Worm (Caenorhabditis elegans) whole organism, young adult: ENCODE data around the gene npr-41.
"Not testable (repeated sequence)": the region's sequence is repeated elsewhere in the genome, so short reads cannot be mapped to it uniquely, and the experiment has no call there.

Experiments
- B0336.3 ChIP-seq: fragments of 200-800 bp; sonication (Bioruptor generic); IDR thresholded peaks from 2 replicates; pipeline ENCODE4 v1.3.6; 2022; ENCODE audit warnings: missing genetic modification characterization, missing compliant biosample characterization
- ccch-3 ChIP-seq: fragments of 200-800 bp; sonication (Bioruptor generic); optimal IDR thresholded peaks from 2 replicates; lab custom pipeline; 2018; ENCODE audit warnings: mild to moderate bottlenecking, missing genetic modification characterization, missing compliant biosample characterization
- him-1 ChIP-seq: sonication (generic microtip); optimal IDR thresholded peaks from 2 replicates; lab custom pipeline; 2016; ENCODE audit warnings: missing genotype, missing genetic modification reagents, missing genetic modification characterization, missing compliant biosample characterization
- hmg-1.2 ChIP-seq: fragments of 200-800 bp; sonication (Bioruptor generic); IDR thresholded peaks from 2 replicates; pipeline ENCODE4 v1.3.6; 2022; ENCODE audit warnings: missing genetic modification reagents, missing genetic modification characterization, missing compliant biosample characterization
- hsf-1 ChIP-seq: fragments of 200-800 bp; sonication (Bioruptor generic); IDR thresholded peaks from 2 replicates; pipeline ENCODE4 v1.3.6; 2022; ENCODE audit warnings: missing genetic modification reagents, missing genetic modification characterization, missing compliant biosample characterization
- lin-40 ChIP-seq: sonication (generic microtip); optimal IDR thresholded peaks from 2 replicates; lab custom pipeline; 2016; ENCODE audit warnings: missing genetic modification characterization, mild to moderate bottlenecking, missing compliant biosample characterization, missing genotype, missing genetic modification reagents
- lir-1 ChIP-seq: fragments of 200-800 bp; sonication (Bioruptor generic); conservative IDR thresholded peaks from 2 replicates; pipeline ENCODE4 v1.3.6; 2022; ENCODE audit warnings: missing genetic modification reagents, missing genetic modification characterization, missing compliant biosample characterization
- snpc-1.1 ChIP-seq: sonication (generic microtip); optimal IDR thresholded peaks from 2 replicates; lab custom pipeline; 2017; ENCODE audit warnings: missing genetic modification characterization, mild to moderate bottlenecking, missing compliant biosample characterization, antibody characterized with exemption, moderate library complexity, missing genotype, missing genetic modification reagents; ENCODE audit not compliant: insufficient read depth
- unc-130 ChIP-seq: sonication (generic microtip); optimal IDR thresholded peaks from 2 replicates; lab custom pipeline; 2016; ENCODE audit warnings: missing genetic modification reagents, missing genetic modification characterization, missing compliant biosample characterization
- unc-62 ChIP-seq: fragments of 150-350 bp; optimal IDR thresholded peaks from 2 replicates; lab custom pipeline; 2014; ENCODE audit warnings: missing biosample characterization, missing genetic modification reagents, missing genetic modification characterization
- ztf-25 ChIP-seq: fragments of 200-800 bp; sonication (Bioruptor generic); IDR thresholded peaks from 2 replicates; pipeline ENCODE4 v1.3.6; 2022; ENCODE audit warnings: missing genetic modification reagents, missing genetic modification characterization, missing compliant biosample characterization

DNA sequence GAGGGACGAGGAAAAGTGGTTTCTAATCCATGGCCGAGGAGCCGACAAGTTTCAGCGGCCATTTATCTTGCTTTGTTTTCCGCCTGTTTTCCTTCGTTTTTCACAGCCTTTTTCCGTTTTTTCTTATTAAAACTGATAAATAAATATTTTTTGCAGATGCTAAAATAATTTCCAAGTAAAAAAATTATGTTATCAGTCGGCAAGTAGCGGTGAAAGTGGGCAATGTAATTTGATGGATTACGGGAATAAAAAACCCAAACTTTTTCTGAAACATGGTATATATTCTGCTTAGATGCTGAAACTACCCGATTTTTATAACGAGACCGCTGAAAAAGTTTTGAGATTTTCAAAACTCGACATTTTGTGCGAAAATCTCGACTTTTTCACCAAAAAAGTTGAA is 41.5 kb downstream of the npr-41 start, which contains the start of gene dhgd-1:
- not testable (repeated sequence) for TF ChIP-seq hmg-1.2 (GFP tag; lab: Robert Waterston, UW); lin-40; lir-1 (GFP tag; lab: Robert Waterston, UW); ztf-25; unc-130 (GFP tag; lab: Kevin White, UChicago); snpc-1.1 (tag; lab: Kevin White, UChicago); unc-62 (GFP tag; lab: Kevin White, UChicago); hsf-1 (GFP tag; lab: Robert Waterston, UW); him-1 (tag; lab: Kevin White, UChicago); ccch-3; B0336.3 (GFP tag; lab: Robert Waterston, UW)
